Fruit fly (Drosophila melanogaster): ENCODE measurements around the gene Mst87F.

Mst87F gene

DNA sequence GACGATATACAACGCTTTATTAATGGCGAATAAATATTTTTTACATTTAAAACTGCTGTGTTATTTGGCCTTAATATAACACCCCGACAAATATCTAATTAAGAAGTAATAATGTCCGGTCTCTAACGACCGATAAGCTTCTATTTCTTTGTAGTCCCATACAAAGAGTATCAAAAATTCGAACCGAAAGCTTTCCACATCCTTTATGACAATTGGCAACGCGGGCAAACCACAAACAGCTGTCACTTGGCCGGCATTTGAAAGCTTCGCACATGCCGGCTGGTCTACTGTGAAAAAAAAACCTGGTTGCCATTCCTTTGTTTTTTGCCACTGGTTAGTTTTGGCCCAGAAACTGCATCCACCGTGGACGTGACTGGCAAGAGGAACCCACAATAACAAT, 45.8 kb downstream of the Mst87F start, which contains the start of gene Dip-B:
Dip-B (plus strand) TSS at position 254 of the 400 bp plus-strand sequence.
- no peak for TF ChIP-seq noc (tag; optimal IDR thresholded peaks at IDR 0.05)

DNA sequence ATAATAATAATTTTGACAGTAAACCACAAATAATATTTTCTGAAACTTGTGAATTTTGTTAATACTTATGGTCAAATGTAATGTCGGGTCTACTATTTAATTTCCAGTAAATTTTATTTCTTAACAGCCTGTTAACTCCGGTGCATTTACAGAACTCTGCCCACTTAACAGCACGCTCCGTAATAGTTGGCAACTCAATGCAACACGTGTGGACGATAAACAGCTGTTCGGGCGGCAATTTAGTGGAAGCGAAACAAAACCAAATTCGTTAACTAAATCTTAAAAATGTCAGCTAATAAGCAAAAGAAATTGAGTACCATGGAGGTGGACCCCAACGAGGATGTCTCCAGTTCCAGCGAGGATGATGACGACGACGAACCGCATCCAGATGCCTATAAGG, 47.0 kb downstream of the Mst87F start, which contains the start of gene CG9286:
CG9286 (plus strand) TSS at position 196 of the 400 bp plus-strand sequence.
- no peak for TF ChIP-seq noc (tag; optimal IDR thresholded peaks at IDR 0.05)

DNA sequence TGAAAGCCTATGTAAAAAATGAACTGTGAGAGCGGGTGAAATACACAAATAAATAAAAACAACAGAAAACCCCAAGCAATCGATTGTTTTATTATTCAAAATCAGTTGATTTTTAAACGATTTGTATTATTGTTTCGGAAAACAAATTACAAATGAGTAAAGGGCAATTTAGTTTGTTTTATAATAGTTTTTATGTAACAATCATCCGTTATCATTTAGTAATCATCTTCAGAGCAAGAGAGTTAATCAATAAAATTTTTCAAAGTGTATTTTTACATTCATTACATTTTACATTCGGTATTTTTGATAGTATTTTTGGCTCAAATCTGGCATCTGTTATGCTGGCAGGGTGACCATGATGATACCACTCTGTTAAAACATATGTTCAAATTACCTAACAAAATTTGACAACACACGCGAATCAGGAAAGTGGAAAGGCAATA, 48.5 kb downstream of the Mst87F start, which contains the start of the genes CG42375 and CG9288:
CG42375 (plus strand) TSS at position 384 of the 443 bp plus-strand sequence.
CG9288 (plus strand) TSS at position 384 of the 443 bp plus-strand sequence.
- TF ChIP-seq noc (tag; optimal IDR thresholded peaks at IDR 0.05): no peak

Measured in whole organism, larva.